Worm (Caenorhabditis elegans): ENCODE results near the gene mdmh-35.

Gene mdmh-35

ce11 chrII:7870632-7871031 lies 15.1 kb upstream of the mdmh-35 start:
- no peak for TF ChIP-seq unc-62 (GFP tag; optimal IDR thresholded peaks at IDR 0.05)

ce11 chrII:7870062-7870461 lies 14.5 kb upstream of the mdmh-35 start, which contains the start of gene ztf-17:
Gene ztf-17 (minus strand): TSS chrII:7870162.
- no peak for TF ChIP-seq unc-62 (GFP tag; optimal IDR thresholded peaks at IDR 0.05)

ce11 chrII:7866081-7866480 lies 10.6 kb upstream of the mdmh-35 start:
- no peak for TF ChIP-seq unc-62 (GFP tag; optimal IDR thresholded peaks at IDR 0.05)

ce11 chrII:7864892-7865291 lies 9.4 kb upstream of the mdmh-35 start:
- TF ChIP-seq unc-62 (GFP tag; optimal IDR thresholded peaks at IDR 0.05), result no peak

- TF ChIP-seq unc-62 (GFP tag; optimal IDR thresholded peaks at IDR 0.05), result no peak
Measured at ce11 chrII:7864207-7864606, 8.7 kb upstream of the mdmh-35 start, which contains the start of gene ostb-1. Gene ostb-1 (plus strand): TSS chrII:7864507.

- no peak for TF ChIP-seq unc-62 (GFP tag; optimal IDR thresholded peaks at IDR 0.05)
Measured at ce11 chrII:7863480-7864125, 8.1 kb upstream of the mdmh-35 start.

- TF ChIP-seq unc-62 (GFP tag; optimal IDR thresholded peaks at IDR 0.05), result no peak
Measured at ce11 chrII:7860221-7860928, 4.9 kb upstream of the mdmh-35 start, which contains the start of gene lin-5. Gene lin-5 (plus strand): TSS chrII:7860574.

ce11 chrII:7858101-7858500 lies 2.6 kb upstream of the mdmh-35 start, which contains the start of gene sds-22:
Gene sds-22 (plus strand): TSS chrII:7858401.
- TF ChIP-seq unc-62 (GFP tag; optimal IDR thresholded peaks at IDR 0.05), result no peak

ce11 chrII:7857485-7858010 lies 2.0 kb upstream of the mdmh-35 start, which contains the start of the genes cec-3 and T09A5.15:
Gene cec-3 (minus strand): TSS chrII:7857600.
Gene T09A5.15 (plus strand): TSS chrII:7857960.
- no peak for TF ChIP-seq unc-62 (GFP tag; optimal IDR thresholded peaks at IDR 0.05)

ce11 chrII:7854942-7855341 lies 577 bp downstream of the mdmh-35 start, which contains the start of gene mdt-10:
Gene mdt-10 (minus strand): TSS chrII:7855042.
- no peak for TF ChIP-seq unc-62 (GFP tag; optimal IDR thresholded peaks at IDR 0.05)

ce11 chrII:7853679-7854078 lies 1.8 kb downstream of the mdmh-35 start, which contains the start of gene T09A5.5:
Gene T09A5.5 (minus strand): TSS chrII:7853779.
- TF ChIP-seq unc-62 (GFP tag; optimal IDR thresholded peaks at IDR 0.05), result no peak

- TF ChIP-seq unc-62 (GFP tag; optimal IDR thresholded peaks at IDR 0.05), result no peak
Measured at ce11 chrII:7851480-7851879, 4.0 kb downstream of the mdmh-35 start.

- no peak for TF ChIP-seq unc-62 (GFP tag; optimal IDR thresholded peaks at IDR 0.05)
Measured at ce11 chrII:7850575-7850974, 4.9 kb downstream of the mdmh-35 start.

ce11 chrII:7849697-7850096 lies 5.8 kb downstream of the mdmh-35 start, which contains the start of gene acr-7:
Gene acr-7 (minus strand): TSS chrII:7849797.
- no peak for TF ChIP-seq unc-62 (GFP tag; optimal IDR thresholded peaks at IDR 0.05)

- no peak for TF ChIP-seq unc-62 (GFP tag; optimal IDR thresholded peaks at IDR 0.05)
Measured at ce11 chrII:7845571-7846236, 9.8 kb downstream of the mdmh-35 start, which contains the start of gene T09A5.4. Gene T09A5.4 (plus strand): TSS chrII:7846186.

ce11 chrII:7842053-7842452 lies 13.5 kb downstream of the mdmh-35 start, which contains the start of gene klp-3:
Gene klp-3 (plus strand): TSS chrII:7842353.
- no peak for TF ChIP-seq unc-62 (GFP tag; optimal IDR thresholded peaks at IDR 0.05)
